Fruit fly (Drosophila melanogaster) whole organism, wandering third instar larva: ENCODE data around the gene Phb1.
A peak's percentile ranks its signal among the peaks of the same experiment; 100 is the strongest.

Experiments used
- Abd-B ChIP-seq: fragments of >200 bp; optimal IDR thresholded peaks from 2 replicates; lab custom pipeline; 2017; ENCODE audit warnings: missing biosample characterization, missing genetic modification characterization
- CG32264 ChIP-seq: fragments of 200-800 bp; sonication (Bioruptor generic); optimal IDR thresholded peaks from 2 replicates; lab custom pipeline; 2016; ENCODE audit warnings: missing biosample characterization, missing genetic modification characterization
- CG9705 ChIP-seq: fragments of 200-800 bp; sonication (Bioruptor generic); optimal IDR thresholded peaks from 2 replicates; lab custom pipeline; 2018; ENCODE audit warnings: missing biosample characterization, mild to moderate bottlenecking, missing genetic modification characterization
- CrebA ChIP-seq: fragments of 200-800 bp; sonication (Bioruptor generic); optimal IDR thresholded peaks from 2 replicates; lab custom pipeline; 2016; ENCODE audit warnings: missing biosample characterization, mild to moderate bottlenecking, missing genetic modification characterization, borderline replicate concordance
- Dfd ChIP-seq: fragments of >200 bp; optimal IDR thresholded peaks from 2 replicates; lab custom pipeline; 2017; ENCODE audit warnings: missing biosample characterization, missing genetic modification characterization
- Dif ChIP-seq: fragments of 200-275, 200-300 bp; sonication (Bioruptor generic); optimal IDR thresholded peaks from 2 replicates; lab custom pipeline; 2018; ENCODE audit warnings: missing biosample characterization, missing genetic modification characterization; ENCODE audit not compliant: partially characterized antibody
- GATAd ChIP-seq: sonication (Bioruptor generic); optimal IDR thresholded peaks from 2 replicates; lab custom pipeline; 2016; ENCODE audit warnings: missing biosample characterization, missing genetic modification characterization
- HLH106 ChIP-seq: fragments of 200-800 bp; optimal IDR thresholded peaks from 3 replicates; lab custom pipeline; 2019; ENCODE audit warnings: missing biosample characterization, mild to moderate bottlenecking, missing genetic modification characterization, moderate library complexity
- Hnf4 ChIP-seq: fragments of 200-800 bp; sonication (Bioruptor generic); optimal IDR thresholded peaks from 2 replicates; lab custom pipeline; 2016; ENCODE audit warnings: missing biosample characterization, mild to moderate bottlenecking, missing genetic modification characterization
- Hr78 ChIP-seq: fragments of >200 bp; optimal IDR thresholded peaks from 2 replicates; lab custom pipeline; 2017; ENCODE audit warnings: missing biosample characterization, missing genetic modification characterization
- Hr83 ChIP-seq: fragments of 200-300 bp; sonication (Bioruptor generic); optimal IDR thresholded peaks from 2 replicates; lab custom pipeline; 2016; ENCODE audit warnings: missing biosample characterization, mild to moderate bottlenecking, missing genetic modification characterization, moderate library complexity; ENCODE audit not compliant: poor library complexity, severe bottlenecking
- Jra ChIP-seq: sonication (Bioruptor generic); optimal IDR thresholded peaks from 2 replicates; lab custom pipeline; 2016; ENCODE audit warnings: missing biosample characterization, missing genetic modification characterization
- Mio ChIP-seq: sonication (Bioruptor generic); optimal IDR thresholded peaks from 2 replicates; lab custom pipeline; 2016; ENCODE audit warnings: missing biosample characterization, missing genetic modification characterization
- N ChIP-seq: fragments of >200 bp; optimal IDR thresholded peaks from 2 replicates; lab custom pipeline; 2018; ENCODE audit warnings: missing biosample characterization, missing external identifiers, missing genetic modification characterization
- OdsH ChIP-seq: fragments of 200-800 bp; sonication (Bioruptor generic); optimal IDR thresholded peaks from 2 replicates; lab custom pipeline; 2016; ENCODE audit warnings: missing biosample characterization, mild to moderate bottlenecking, missing genetic modification characterization
- Rel ChIP-seq, 2 experiments: fragments of 200-800 bp; sonication (Bioruptor generic) in 1 of 2; optimal IDR thresholded peaks; 2 replicates in 1 of 2; 3 replicates in 1 of 2; lab custom pipeline; 2016 to 2019; ENCODE audit warnings: mild to moderate bottlenecking in 2 of 2, missing biosample characterization in 2 of 2, missing genetic modification characterization in 2 of 2, moderate library complexity in 1 of 2
- Sp1 ChIP-seq: fragments of 200-800 bp; sonication (Bioruptor generic); optimal IDR thresholded peaks from 3 replicates; lab custom pipeline; 2019; ENCODE audit warnings: missing biosample characterization, mild to moderate bottlenecking, missing genetic modification characterization, moderate library complexity
- Vsx2 ChIP-seq: fragments of 200-300, 225-300 bp; sonication (Bioruptor generic); optimal IDR thresholded peaks from 2 replicates; lab custom pipeline; 2018; ENCODE audit warnings: missing biosample characterization, missing genetic modification characterization; ENCODE audit not compliant: partially characterized antibody
- br ChIP-seq: fragments of 200-800 bp; sonication (Bioruptor generic); optimal IDR thresholded peaks from 2 replicates; lab custom pipeline; 2016; ENCODE audit warnings: missing biosample characterization, missing genetic modification characterization
- brk ChIP-seq: fragments of 200-800 bp; sonication (Bioruptor generic); optimal IDR thresholded peaks from 2 replicates; lab custom pipeline; 2016; ENCODE audit warnings: missing biosample characterization, mild to moderate bottlenecking, missing genetic modification characterization
- dl ChIP-seq, 2 experiments: fragments of 175-275, 200-275 bp in 1 of 2; fragments of 200-275 bp in 1 of 2; sonication (Bioruptor generic); optimal IDR thresholded peaks; lab custom pipeline; 2018; ENCODE audit warnings: mild to moderate bottlenecking in 2 of 2, missing biosample characterization in 2 of 2, missing genetic modification characterization in 2 of 2, moderate library complexity in 2 of 2; ENCODE audit not compliant: partially characterized antibody in 2 of 2, insufficient read depth in 1 of 2
- dmrt93B ChIP-seq: fragments of 200-800 bp; sonication (Bioruptor generic); optimal IDR thresholded peaks from 2 replicates; lab custom pipeline; 2018; ENCODE audit warnings: missing biosample characterization, mild to moderate bottlenecking, missing genetic modification characterization
- dsf ChIP-seq: sonication (Bioruptor generic); optimal IDR thresholded peaks from 2 replicates; lab custom pipeline; 2016; ENCODE audit warnings: missing biosample characterization, missing genetic modification characterization, borderline replicate concordance
- ey ChIP-seq: fragments of 200-800 bp; sonication (Bioruptor generic); optimal IDR thresholded peaks from 2 replicates; lab custom pipeline; 2016; ENCODE audit warnings: missing biosample characterization, missing genetic modification characterization
- foxo ChIP-seq, 2 experiments: fragments of 200-800 bp; sonication (Bioruptor generic); optimal IDR thresholded peaks; 2 replicates in 1 of 2; 3 replicates in 1 of 2; lab custom pipeline; 2016 to 2017; ENCODE audit warnings: missing biosample characterization in 2 of 2, missing genetic modification characterization in 2 of 2
- fru ChIP-seq: fragments of 200-800 bp; sonication (Bioruptor generic); optimal IDR thresholded peaks from 3 replicates; lab custom pipeline; 2016; ENCODE audit warnings: missing biosample characterization, mild to moderate bottlenecking, missing genetic modification characterization
- h ChIP-seq: fragments of 200-800 bp; sonication (Bioruptor generic); optimal IDR thresholded peaks from 3 replicates; lab custom pipeline; 2016; ENCODE audit warnings: missing biosample characterization, mild to moderate bottlenecking, missing genetic modification characterization
- jim ChIP-seq: fragments of 175-275, 200-325 bp; sonication (Bioruptor generic); optimal IDR thresholded peaks from 2 replicates; lab custom pipeline; 2016; ENCODE audit warnings: missing biosample characterization, mild to moderate bottlenecking, missing genetic modification characterization
- lola ChIP-seq: fragments of >200 bp; optimal IDR thresholded peaks from 2 replicates; lab custom pipeline; 2017; ENCODE audit warnings: missing biosample characterization, missing genetic modification characterization
- pan ChIP-seq: fragments of >200 bp; optimal IDR thresholded peaks from 2 replicates; lab custom pipeline; 2017
- psq ChIP-seq: fragments of 200-800 bp; sonication (Bioruptor generic); optimal IDR thresholded peaks from 3 replicates; lab custom pipeline; 2017; ENCODE audit warnings: missing biosample characterization, mild to moderate bottlenecking, missing genetic modification characterization, moderate library complexity
- rgr ChIP-seq: fragments of 200-800 bp; sonication (Bioruptor generic); optimal IDR thresholded peaks from 3 replicates; lab custom pipeline; 2016; ENCODE audit warnings: missing biosample characterization, mild to moderate bottlenecking, missing genetic modification characterization
- sage ChIP-seq: fragments of 200-800 bp; sonication (Bioruptor generic); optimal IDR thresholded peaks from 2 replicates; lab custom pipeline; 2016; ENCODE audit warnings: missing biosample characterization, mild to moderate bottlenecking, missing genetic modification characterization
- sv ChIP-seq: fragments of 200-800 bp; sonication (Bioruptor generic); optimal IDR thresholded peaks from 3 replicates; lab custom pipeline; 2016; ENCODE audit warnings: missing biosample characterization, missing genetic modification characterization
- tai ChIP-seq: sonication (Bioruptor generic); optimal IDR thresholded peaks from 2 replicates; lab custom pipeline; 2016; ENCODE audit warnings: missing biosample characterization, missing genetic modification characterization
- usp ChIP-seq: fragments of >200 bp; optimal IDR thresholded peaks from 2 replicates; lab custom pipeline; 2017; ENCODE audit warnings: missing biosample characterization, missing genetic modification characterization
- woc ChIP-seq: sonication (Bioruptor generic); optimal IDR thresholded peaks from 2 replicates; lab custom pipeline; 2016; ENCODE audit warnings: missing biosample characterization, mild to moderate bottlenecking, missing genetic modification characterization

The Phb1 gene

dm6 chr2L:19159552-19160406 lies 36.1 kb upstream of the Phb1 start:
- no peak for TF ChIP-seq brk (GFP tag; lab: Kevin White, UChicago)
- TF ChIP-seq OdsH: no peak
- TF ChIP-seq usp (GFP tag; lab: Kevin White, UChicago): no peak
- no peak for TF ChIP-seq GATAd (GFP tag; lab: Kevin White, UChicago)
- no peak for TF ChIP-seq Mio (GFP tag; lab: Kevin White, UChicago)
- TF ChIP-seq dsf (GFP tag; lab: Kevin White, UChicago): no peak
- peak; percentile 87 for TF ChIP-seq Dfd
- no peak for TF ChIP-seq Jra (GFP tag; lab: Kevin White, UChicago)
- TF ChIP-seq sage: no peak
- no peak for TF ChIP-seq br (GFP tag; lab: Kevin White, UChicago)
- no peak for TF ChIP-seq rgr (GFP tag; lab: Kevin White, UChicago)
- TF ChIP-seq foxo (GFP tag; optimal IDR thresholded peaks at IDR 0.05; lab: Kevin White, UChicago): peak in 1 of 2 experiments; percentile 24
- TF ChIP-seq Abd-B (GFP tag; lab: Kevin White, UChicago): no peak
- peak; percentile 11 for TF ChIP-seq fru
- no peak for TF ChIP-seq Rel (GFP tag; optimal IDR thresholded peaks at IDR 0.05; lab: Kevin White, UChicago)
- no peak for TF ChIP-seq Rel (tag; optimal IDR thresholded peaks at IDR 0.05; lab: Kevin White, UChicago)
- no peak for TF ChIP-seq sv (GFP tag; lab: Kevin White, UChicago)
- TF ChIP-seq CG32264 (GFP tag; lab: Kevin White, UChicago): no peak
- no peak for TF ChIP-seq dl (GFP tag; optimal IDR thresholded peaks at IDR 0.05; lab: Kevin White, UChicago; ENCODE audit: insufficient read depth in 1 of 2, partially characterized antibody in 2 of 2)
- no peak for TF ChIP-seq CG9705 (GFP tag; lab: Kevin White, UChicago)
- no peak for TF ChIP-seq CrebA
- no peak for TF ChIP-seq h
- no peak for TF ChIP-seq Hnf4 (GFP tag; lab: Kevin White, UChicago)
- TF ChIP-seq Hr78 (GFP tag; lab: Kevin White, UChicago): no peak
- TF ChIP-seq HLH106 (tag; lab: Kevin White, UChicago): no peak
- no peak for TF ChIP-seq woc (GFP tag; lab: Kevin White, UChicago)
- TF ChIP-seq pan: no peak
- no peak for TF ChIP-seq dmrt93B (GFP tag; lab: Kevin White, UChicago)
- TF ChIP-seq tai (GFP tag; lab: Kevin White, UChicago): no peak
- peak; percentile 15 for TF ChIP-seq ey (GFP tag; lab: Kevin White, UChicago)
- TF ChIP-seq jim: no peak
- TF ChIP-seq N: no peak
- no peak for TF ChIP-seq psq (GFP tag; lab: Kevin White, UChicago)
- TF ChIP-seq, all 38 proteins: peak for 4

- TF ChIP-seq foxo (GFP tag; optimal IDR thresholded peaks at IDR 0.05; lab: Kevin White, UChicago): peak in 1 of 2 experiments; percentile 69
- peak; percentile 72 for TF ChIP-seq rgr (GFP tag; lab: Kevin White, UChicago)
- TF ChIP-seq Jra (GFP tag; lab: Kevin White, UChicago): peak; percentile 31
- TF ChIP-seq brk (GFP tag; lab: Kevin White, UChicago): no peak
- TF ChIP-seq Vsx2 (GFP tag; lab: Kevin White, UChicago): no peak
- peak; percentile 44 for TF ChIP-seq tai (GFP tag; lab: Kevin White, UChicago)
- TF ChIP-seq CG32264 (GFP tag; lab: Kevin White, UChicago): peak; percentile 51
- TF ChIP-seq fru: peak; percentile 59
- TF ChIP-seq HLH106 (tag; lab: Kevin White, UChicago): peak; percentile 47
- no peak for TF ChIP-seq sage
- TF ChIP-seq woc (GFP tag; lab: Kevin White, UChicago): peak; percentile 17
- TF ChIP-seq ey (GFP tag; lab: Kevin White, UChicago): peak; percentile 66
- TF ChIP-seq OdsH: peak; percentile 78
- peak; percentile 19 for TF ChIP-seq Hr83 (GFP tag; lab: Kevin White, UChicago)
- TF ChIP-seq Dif: no peak
- TF ChIP-seq sv (GFP tag; lab: Kevin White, UChicago): no peak
- peak; percentile 57 for TF ChIP-seq h
- TF ChIP-seq Dfd: no peak
- TF ChIP-seq pan: no peak
- peak; percentile 44 for TF ChIP-seq dmrt93B (GFP tag; lab: Kevin White, UChicago)
- TF ChIP-seq psq (GFP tag; lab: Kevin White, UChicago): peak; percentile 29
- no peak for TF ChIP-seq dsf (GFP tag; lab: Kevin White, UChicago)
- peak; percentile 34 for TF ChIP-seq Sp1
- peak; percentile 30 for TF ChIP-seq Hnf4 (GFP tag; lab: Kevin White, UChicago)
- no peak for TF ChIP-seq lola
- peak; percentile 61 for TF ChIP-seq br (GFP tag; lab: Kevin White, UChicago)
Measured at dm6 chr2L:19158679-19159551, 35.2 kb upstream of the Phb1 start.
